Worm (Caenorhabditis elegans): Measurements from ENCODE around the gene josd-1.
A peak's percentile ranks its signal among the peaks of the same experiment; 100 is the strongest.

josd-1 gene

ce11 chrIII:2871817-2872216 lies 35.4 kb downstream of the josd-1 start:
- peak in 5 of 6 experiments; percentile 36 to 94 (median 58) for TF ChIP-seq elt-3 (tag; optimal IDR thresholded peaks at IDR 0.05)
- no peak for TF ChIP-seq mab-9 (GFP tag; IDR thresholded peaks at IDR 0.05)
- no peak for TF ChIP-seq ceh-88 (GFP tag; IDR thresholded peaks at IDR 0.05)
- TF ChIP-seq snu-23 (GFP tag; optimal IDR thresholded peaks at IDR 0.05): peak; percentile 88
- peak; percentile 57 for TF ChIP-seq jun-1 (tag; optimal IDR thresholded peaks at IDR 0.05)
- peak; percentile 61 for TF ChIP-seq nhr-47 (tag; optimal IDR thresholded peaks at IDR 0.05)
- no peak for TF ChIP-seq ceh-90 (tag; optimal IDR thresholded peaks at IDR 0.05)
- no peak for TF ChIP-seq zag-1 (tag; optimal IDR thresholded peaks at IDR 0.05)
- no peak for TF ChIP-seq unc-30 (tag; optimal IDR thresholded peaks at IDR 0.05)
- peak; percentile 39 to 58 (median 43) for TF ChIP-seq dpl-1 (GFP tag; optimal IDR thresholded peaks at IDR 0.05)
- no peak for TF ChIP-seq isw-1 (GFP tag; IDR thresholded peaks at IDR 0.05)
- peak; percentile 97 for TF ChIP-seq lin-14 (GFP tag; optimal IDR thresholded peaks at IDR 0.05)
- TF ChIP-seq hpl-2 (GFP tag; optimal IDR thresholded peaks at IDR 0.05): no peak
- no peak for TF ChIP-seq unc-98 (GFP tag; IDR thresholded peaks at IDR 0.05)
- TF ChIP-seq pqm-1 (tag; optimal IDR thresholded peaks at IDR 0.05): no peak
- TF ChIP-seq ets-5 (GFP tag; IDR thresholded peaks at IDR 0.05): no peak
- TF ChIP-seq ces-1 (GFP tag; optimal IDR thresholded peaks at IDR 0.05): no peak
- TF ChIP-seq C16A3.4 (tag; optimal IDR thresholded peaks at IDR 0.05): peak; percentile 68
- no peak for TF ChIP-seq unc-62 (GFP tag; optimal IDR thresholded peaks at IDR 0.05)
- no peak for TF ChIP-seq ama-1 (optimal IDR thresholded peaks at IDR 0.05)
- no peak for TF ChIP-seq zip-4 (GFP tag; optimal IDR thresholded peaks at IDR 0.05)
- TF ChIP-seq fkh-8 (tag; optimal IDR thresholded peaks at IDR 0.05): no peak
- peak; percentile 39 for TF ChIP-seq lin-39 (tag; optimal IDR thresholded peaks at IDR 0.05)
- no peak for TF ChIP-seq mef-2 (tag; optimal IDR thresholded peaks at IDR 0.05)
- peak; percentile 77 for TF ChIP-seq tbx-2 (tag; optimal IDR thresholded peaks at IDR 0.05)
- peak; percentile 73 for TF ChIP-seq grh-1 (GFP tag; IDR thresholded peaks at IDR 0.05)
- no peak for TF ChIP-seq F16B12.6 (tag; optimal IDR thresholded peaks at IDR 0.05)
- TF ChIP-seq alr-1 (tag; optimal IDR thresholded peaks at IDR 0.05; ENCODE audit: borderline replicate concordance): no peak
- TF ChIP-seq nhr-84 (tag; optimal IDR thresholded peaks at IDR 0.05): no peak
- TF ChIP-seq nhr-77 (tag; optimal IDR thresholded peaks at IDR 0.05): peak; percentile 64
- TF ChIP-seq mdl-1 (tag; optimal IDR thresholded peaks at IDR 0.05): peak in 1 of 2 experiments; percentile 78
- peak; percentile 16 for TF ChIP-seq unc-130 (tag; optimal IDR thresholded peaks at IDR 0.05)
- no peak for TF ChIP-seq egl-13 (tag; optimal IDR thresholded peaks at IDR 0.05)
- peak; percentile 46 for TF ChIP-seq swsn-7 (tag; optimal IDR thresholded peaks at IDR 0.05)
- TF ChIP-seq vab-15 (tag; optimal IDR thresholded peaks at IDR 0.05): peak; percentile 74
- TF ChIP-seq ztf-4 (tag; optimal IDR thresholded peaks at IDR 0.05): peak; percentile 25
- TF ChIP-seq nhr-12 (tag; optimal IDR thresholded peaks at IDR 0.05): no peak
- TF ChIP-seq snpc-4 (tag; optimal IDR thresholded peaks at IDR 0.05): no peak
- peak; percentile 99 for TF ChIP-seq nhr-85 (tag)
- TF ChIP-seq lsy-2 (tag; optimal IDR thresholded peaks at IDR 0.05): peak; percentile 35 to 67
- no peak for TF ChIP-seq efl-3 (GFP tag; optimal IDR thresholded peaks at IDR 0.05)
- TF ChIP-seq fkh-10 (GFP tag; optimal IDR thresholded peaks at IDR 0.05): no peak
- no peak for TF ChIP-seq tlp-1 (tag; optimal IDR thresholded peaks at IDR 0.05)
- no peak for TF ChIP-seq hlh-17 (GFP tag; optimal IDR thresholded peaks at IDR 0.05; ENCODE audit: borderline replicate concordance)
- TF ChIP-seq nhr-20 (tag; optimal IDR thresholded peaks at IDR 0.05): peak; percentile 90
- peak; percentile 52 for TF ChIP-seq nhr-19 (GFP tag; conservative IDR thresholded peaks at IDR 0.05)
- TF ChIP-seq nhr-76 (tag; optimal IDR thresholded peaks at IDR 0.05): no peak
- TF ChIP-seq irx-1 (tag; optimal IDR thresholded peaks at IDR 0.05): peak; percentile 5
- TF ChIP-seq egl-27 (tag; optimal IDR thresholded peaks at IDR 0.05): peak in 1 of 2 experiments; percentile 41
- TF ChIP-seq aha-1 (tag; optimal IDR thresholded peaks at IDR 0.05): no peak
- TF ChIP-seq sup-37 (GFP tag; optimal IDR thresholded peaks at IDR 0.05): no peak
- no peak for TF ChIP-seq pax-3 (tag; optimal IDR thresholded peaks at IDR 0.05)
- TF ChIP-seq lin-13 (GFP tag; optimal IDR thresholded peaks at IDR 0.05): peak; percentile 56
- no peak for TF ChIP-seq nhr-237 (tag; optimal IDR thresholded peaks at IDR 0.05)
